Fruit fly (Drosophila melanogaster) whole organism, embryonic: ENCODE results near the gene CG10254.

Experiments
- Bteb2 ChIP-seq: fragments of 200-800 bp; sonication (Bioruptor generic); optimal IDR thresholded peaks from 2 replicates; lab custom pipeline; 2016; ENCODE audit warnings: missing biosample characterization, missing genetic modification characterization
- CG13287 ChIP-seq: fragments of 200-800 bp; sonication (Bioruptor generic); IDR thresholded peaks from 2 replicates; pipeline ENCODE4 v1.3.6; 2022; ENCODE audit warnings: missing biosample characterization, missing genetic modification characterization; ENCODE audit not compliant: partially characterized antibody
- CG14710 ChIP-seq: fragments of 200-800 bp; sonication (Bioruptor generic); optimal IDR thresholded peaks from 3 replicates; lab custom pipeline; 2019; ENCODE audit warnings: missing biosample characterization, mild to moderate bottlenecking, missing genetic modification characterization, moderate library complexity
- CG14965 ChIP-seq: fragments of 200-800 bp; sonication (Bioruptor generic); optimal IDR thresholded peaks from 2 replicates; lab custom pipeline; 2016; ENCODE audit warnings: missing biosample characterization, missing genetic modification characterization, borderline replicate concordance
- CG15073 ChIP-seq: fragments of 200-800 bp; sonication (Bioruptor generic); optimal IDR thresholded peaks from 2 replicates; lab custom pipeline; 2016; ENCODE audit warnings: missing biosample characterization, missing genetic modification characterization
- CG1529 ChIP-seq: fragments of 200-800 bp; sonication (Bioruptor generic); optimal IDR thresholded peaks from 3 replicates; lab custom pipeline; 2018; ENCODE audit warnings: missing biosample characterization, missing genetic modification characterization
- CG1647 ChIP-seq: fragments of 200-800 bp; sonication (Bioruptor generic); optimal IDR thresholded peaks from 3 replicates; lab custom pipeline; 2016; ENCODE audit warnings: missing biosample characterization, missing genetic modification characterization
- CG17802 ChIP-seq: fragments of 200-800 bp; sonication (Bioruptor generic); optimal IDR thresholded peaks from 2 replicates; lab custom pipeline; 2018; ENCODE audit warnings: missing biosample characterization, mild to moderate bottlenecking, missing genetic modification characterization, moderate library complexity
- CG17912 ChIP-seq: fragments of 200-800 bp; sonication (Bioruptor generic); optimal IDR thresholded peaks from 2 replicates; lab custom pipeline; 2018; ENCODE audit warnings: missing biosample characterization, mild to moderate bottlenecking, missing genetic modification characterization
- CG18262 ChIP-seq: fragments of 200-800 bp; optimal IDR thresholded peaks from 3 replicates; lab custom pipeline; 2019; ENCODE audit warnings: missing biosample characterization, mild to moderate bottlenecking, missing genetic modification characterization, moderate library complexity
- CG1832 ChIP-seq: fragments of 200-800 bp; sonication (Bioruptor generic); optimal IDR thresholded peaks from 2 replicates; lab custom pipeline; 2017; ENCODE audit warnings: missing biosample characterization, mild to moderate bottlenecking, missing genetic modification characterization, inconsistent platforms
- CG2129 ChIP-seq: fragments of 200-800 bp; sonication (Bioruptor generic); IDR thresholded peaks from 2 replicates; pipeline ENCODE4 v1.3.6; 2022; ENCODE audit warnings: missing biosample characterization, missing genetic modification characterization; ENCODE audit not compliant: partially characterized antibody
- CG31365 ChIP-seq: fragments of 200-800 bp; sonication (Bioruptor generic); optimal IDR thresholded peaks from 2 replicates; lab custom pipeline; 2018; ENCODE audit warnings: missing biosample characterization, mild to moderate bottlenecking, missing genetic modification characterization
- CG3163 ChIP-seq: fragments of 200-800 bp; sonication (Bioruptor generic); optimal IDR thresholded peaks from 3 replicates; lab custom pipeline; 2016; ENCODE audit warnings: missing biosample characterization, missing genetic modification characterization
- CG5953 ChIP-seq: fragments of 200-800 bp; sonication (Bioruptor generic); IDR thresholded peaks from 2 replicates; pipeline ENCODE4 v1.3.6; 2022; ENCODE audit warnings: missing biosample characterization, missing genetic modification characterization
- CG6175 ChIP-seq: fragments of 200-800 bp; sonication (Bioruptor generic); IDR thresholded peaks from 3 replicates; pipeline ENCODE4 v1.3.6; 2022; ENCODE audit warnings: missing biosample characterization, missing genetic modification characterization
- D19A ChIP-seq: fragments of 200-800 bp; optimal IDR thresholded peaks from 3 replicates; lab custom pipeline; 2019; ENCODE audit warnings: missing biosample characterization, mild to moderate bottlenecking, missing genetic modification characterization, moderate library complexity
- E2f1 ChIP-seq: fragments of 200-800 bp; sonication (Bioruptor generic); IDR thresholded peaks from 2 replicates; pipeline ENCODE4 v1.3.6; 2022; ENCODE audit warnings: missing biosample characterization, missing genetic modification characterization
- Fer1 ChIP-seq: fragments of 200-800 bp; sonication (Bioruptor generic); optimal IDR thresholded peaks from 2 replicates; lab custom pipeline; 2017; ENCODE audit warnings: missing biosample characterization, mild to moderate bottlenecking, missing genetic modification characterization
- GATAe ChIP-seq: fragments of 200-800 bp; sonication (Bioruptor generic); conservative IDR thresholded peaks from 2 replicates; pipeline ENCODE4 v1.3.6; 2022; ENCODE audit warnings: missing biosample characterization, missing genetic modification characterization
- Gsc ChIP-seq: fragments of 200-800 bp; sonication (Bioruptor generic); IDR thresholded peaks from 2 replicates; pipeline ENCODE4 v1.3.6; 2022; ENCODE audit warnings: missing biosample characterization, missing genetic modification characterization
- Hey ChIP-seq: fragments of 200-800 bp; sonication (Bioruptor generic); optimal IDR thresholded peaks from 3 replicates; lab custom pipeline; 2018; ENCODE audit warnings: missing biosample characterization, mild to moderate bottlenecking, missing genetic modification characterization
- HmgD ChIP-seq: fragments of 200-800 bp; sonication (Bioruptor generic); optimal IDR thresholded peaks from 3 replicates; lab custom pipeline; 2016; ENCODE audit warnings: missing biosample characterization, missing genetic modification characterization
- HmgZ ChIP-seq: fragments of 200-800 bp; sonication (Bioruptor generic); optimal IDR thresholded peaks from 2 replicates; lab custom pipeline; 2018; ENCODE audit warnings: missing biosample characterization, mild to moderate bottlenecking, missing genetic modification characterization
- ac ChIP-seq: fragments of 200-800 bp; sonication (Bioruptor generic); optimal IDR thresholded peaks from 3 replicates; lab custom pipeline; 2017; ENCODE audit warnings: missing biosample characterization, mild to moderate bottlenecking, missing genetic modification characterization
- bowl ChIP-seq: fragments of 200-800 bp; sonication (Bioruptor generic); IDR thresholded peaks from 2 replicates; pipeline ENCODE4 v1.3.6; 2022; ENCODE audit warnings: missing biosample characterization, missing genetic modification characterization
- cg ChIP-seq: fragments of 200-800 bp; sonication (Bioruptor generic); optimal IDR thresholded peaks from 3 replicates; lab custom pipeline; 2019; ENCODE audit warnings: missing biosample characterization, mild to moderate bottlenecking, missing genetic modification characterization, moderate library complexity
- dati ChIP-seq: fragments of 200-800 bp; sonication (Bioruptor generic); IDR thresholded peaks from 2 replicates; pipeline ENCODE4 v1.3.6; 2022; ENCODE audit warnings: missing biosample characterization, missing genetic modification characterization
- ems ChIP-seq: fragments of 200-800 bp; sonication (Bioruptor generic); optimal IDR thresholded peaks from 3 replicates; lab custom pipeline; 2016; ENCODE audit warnings: missing biosample characterization, missing genetic modification characterization
- en ChIP-seq: fragments of 200-800 bp; sonication (Bioruptor generic); optimal IDR thresholded peaks from 2 replicates; lab custom pipeline; 2016; ENCODE audit warnings: missing biosample characterization, missing genetic modification characterization
- esg ChIP-seq: fragments of 200-800 bp; sonication (Bioruptor generic); conservative IDR thresholded peaks from 2 replicates; pipeline ENCODE4 v1.3.6; 2022; ENCODE audit warnings: missing biosample characterization, missing genetic modification characterization
- gcm ChIP-seq: fragments of 200-800 bp; sonication (Bioruptor generic); optimal IDR thresholded peaks from 2 replicates; lab custom pipeline; 2019; ENCODE audit warnings: missing biosample characterization, mild to moderate bottlenecking, missing genetic modification characterization, moderate library complexity
- hb ChIP-seq: fragments of 200-800 bp; sonication (Bioruptor generic); IDR thresholded peaks from 3 replicates; pipeline ENCODE4 v1.3.6; 2022; ENCODE audit warnings: missing biosample characterization, missing genetic modification characterization; ENCODE audit not compliant: partially characterized antibody
- hth ChIP-seq: fragments of >200 bp; optimal IDR thresholded peaks from 2 replicates; lab custom pipeline; 2017; ENCODE audit warnings: inconsistent platforms
- insv ChIP-seq, 2 experiments: fragments of 200-800 bp; sonication (Bioruptor generic); optimal IDR thresholded peaks; 3 replicates each; lab custom pipeline; 2016 to 2018; ENCODE audit warnings: missing biosample characterization in 2 of 2, missing genetic modification characterization in 2 of 2
- lab ChIP-seq: fragments of 200-800 bp; sonication (Bioruptor generic); optimal IDR thresholded peaks from 3 replicates; lab custom pipeline; 2017; ENCODE audit warnings: missing biosample characterization, missing genetic modification characterization, mild to moderate bottlenecking, moderate library complexity, missing genetic modification reagents
- mam ChIP-seq: fragments of 200-800 bp; sonication (Bioruptor generic); optimal IDR thresholded peaks from 3 replicates; lab custom pipeline; 2016; ENCODE audit warnings: missing biosample characterization, missing genetic modification characterization
- pfk ChIP-seq: fragments of 200-800 bp; sonication (Bioruptor generic); optimal IDR thresholded peaks from 2 replicates; lab custom pipeline; 2018; ENCODE audit warnings: missing biosample characterization, mild to moderate bottlenecking, missing genetic modification characterization, moderate library complexity
- psq ChIP-seq: fragments of 200-800 bp; sonication (Bioruptor generic); optimal IDR thresholded peaks from 2 replicates; lab custom pipeline; 2017; ENCODE audit warnings: missing biosample characterization, missing genetic modification characterization
- pum ChIP-seq: fragments of 200-800 bp; sonication (Bioruptor generic); optimal IDR thresholded peaks from 2 replicates; lab custom pipeline; 2016; ENCODE audit warnings: missing biosample characterization, missing genetic modification characterization
- run ChIP-seq: fragments of 200-800 bp; sonication (Bioruptor generic); optimal IDR thresholded peaks from 3 replicates; lab custom pipeline; 2018; ENCODE audit warnings: missing biosample characterization, mild to moderate bottlenecking, missing genetic modification characterization
- sd ChIP-seq: fragments of 200-800 bp; sonication (Bioruptor generic); optimal IDR thresholded peaks from 3 replicates; lab custom pipeline; 2018; ENCODE audit warnings: missing biosample characterization, mild to moderate bottlenecking, missing genetic modification characterization, moderate library complexity
- sens ChIP-seq: fragments of 200-800 bp; sonication (Bioruptor generic); peaks from one replicate; lab custom pipeline; 2016; ENCODE audit warnings: missing biosample characterization, missing genetic modification characterization
- ssp ChIP-seq: fragments of 200-800 bp; sonication (Bioruptor generic); IDR thresholded peaks from 2 replicates; pipeline ENCODE4 v1.3.6; 2022; ENCODE audit warnings: missing biosample characterization, missing genetic modification characterization
- toy ChIP-seq: fragments of 200-800 bp; sonication (Bioruptor generic); IDR thresholded peaks from 2 replicates; pipeline ENCODE4 v1.3.6; 2022; ENCODE audit warnings: missing biosample characterization, missing genetic modification characterization
- twi ChIP-seq: fragments of 200-800 bp; optimal IDR thresholded peaks from 2 replicates; lab custom pipeline; 2019; ENCODE audit warnings: missing biosample characterization, mild to moderate bottlenecking, missing genetic modification characterization, moderate library complexity
- vvl ChIP-seq: fragments of 200-800 bp; sonication (Bioruptor generic); IDR thresholded peaks from 2 replicates; pipeline ENCODE4 v1.3.6; 2022; ENCODE audit warnings: missing biosample characterization, missing genetic modification characterization
- z ChIP-seq: fragments of 200-800 bp; sonication (Bioruptor generic); IDR thresholded peaks from 3 replicates; pipeline ENCODE4 v1.3.6; 2022; ENCODE audit warnings: missing biosample characterization, missing genetic modification characterization
- zen2 ChIP-seq: fragments of 200-800 bp; sonication (Bioruptor generic); IDR thresholded peaks from 3 replicates; pipeline ENCODE4 v1.3.6; 2022; ENCODE audit warnings: missing biosample characterization, missing genetic modification characterization; ENCODE audit not compliant: partially characterized antibody

CG10254 gene

dm6 chr3R:23669401-23670216 lies 25.2 kb downstream of the CG10254 start, which contains the start of gene CG31145:
CG31145 (minus strand) TSS chr3R:23669659.
- TF ChIP-seq insv (GFP tag; optimal IDR thresholded peaks at IDR 0.05; lab: Kevin White, UChicago) = peak; percentile 76 to 83
- TF ChIP-seq esg (GFP tag; lab: Robert Waterston, UW) = peak; percentile 99
- peak; percentile 97 for TF ChIP-seq psq (GFP tag; lab: Kevin White, UChicago)
- TF ChIP-seq E2f1 (GFP tag; lab: Robert Waterston, UW) = peak; percentile 99
- TF ChIP-seq CG15073 (GFP tag; lab: Kevin White, UChicago) = peak; percentile 90
- peak; percentile 99 for TF ChIP-seq CG18262
- TF ChIP-seq sd (tag; lab: Kevin White, UChicago) = peak; percentile 98
- peak; percentile 99 for TF ChIP-seq ems (GFP tag; lab: Kevin White, UChicago)
- TF ChIP-seq GATAe (GFP tag; lab: Robert Waterston, UW) = peak; percentile 99
- no peak for TF ChIP-seq CG2129 (GFP tag; lab: Robert Waterston, UW)
- peak; percentile 98 for TF ChIP-seq CG6175 (GFP tag; lab: Robert Waterston, UW)
- TF ChIP-seq dati = peak; percentile 94
- TF ChIP-seq bowl (GFP tag; lab: Robert Waterston, UW) = peak; percentile 95
- TF ChIP-seq CG1832 (GFP tag; lab: Kevin White, UChicago) = no peak
- peak; percentile 58; the same call in 1 of the 3 replicates for TF ChIP-seq hb (GFP tag; lab: Robert Waterston, UW)
- peak; percentile 96 for TF ChIP-seq Hey
- TF ChIP-seq z (GFP tag; lab: Robert Waterston, UW) = peak; percentile 73; the same call in 2 of the 3 replicates
- TF ChIP-seq zen2 (GFP tag; lab: Robert Waterston, UW) = no peak
- TF ChIP-seq toy = peak; percentile 97
- peak; percentile 49 for TF ChIP-seq cg
- peak; percentile 88 for TF ChIP-seq CG17912 (GFP tag; lab: Kevin White, UChicago)
- peak; percentile 99 for TF ChIP-seq CG1529 (GFP tag; lab: Kevin White, UChicago)
- peak; percentile 100 for TF ChIP-seq mam (GFP tag; lab: Kevin White, UChicago)
- TF ChIP-seq Fer1 = peak; percentile 100
- peak; percentile 7; the same call in 1 of the 2 replicates for TF ChIP-seq CG13287 (GFP tag; lab: Robert Waterston, UW)
- TF ChIP-seq vvl (GFP tag; lab: Robert Waterston, UW) = peak; percentile 99
- peak; percentile 100 for TF ChIP-seq Bteb2
- peak; percentile 99 for TF ChIP-seq gcm (GFP tag; lab: Kevin White, UChicago)
- TF ChIP-seq CG3163 = peak; percentile 95
- TF ChIP-seq D19A (tag; lab: Kevin White, UChicago) = peak; percentile 98
- peak; percentile 47 for TF ChIP-seq pfk (GFP tag; lab: Kevin White, UChicago)
- peak; percentile 98 for TF ChIP-seq twi (tag; lab: Kevin White, UChicago)
- TF ChIP-seq HmgD (GFP tag; lab: Kevin White, UChicago) = peak; percentile 99
- peak; percentile 94 for TF ChIP-seq CG17802 (tag; lab: Kevin White, UChicago)
- peak; percentile 92 for TF ChIP-seq CG31365 (tag; lab: Kevin White, UChicago)
- peak; percentile 98 for TF ChIP-seq CG14710 (tag; lab: Kevin White, UChicago)
- TF ChIP-seq CG14965 = peak; percentile 92
- TF ChIP-seq hth (lab: Kevin White, UChicago) = no peak
- peak; percentile 100 for TF ChIP-seq lab
- peak; percentile 99 for TF ChIP-seq en
- TF ChIP-seq Gsc = no peak
- TF ChIP-seq pum (GFP tag; lab: Kevin White, UChicago) = peak; percentile 100
- TF ChIP-seq sens = peak; percentile 100
- peak; percentile 99 for TF ChIP-seq run
- TF ChIP-seq CG1647 (GFP tag; lab: Kevin White, UChicago) = peak; percentile 99
- TF ChIP-seq HmgZ (tag; lab: Kevin White, UChicago) = peak; percentile 100
- TF ChIP-seq ac (GFP tag; lab: Kevin White, UChicago) = peak; percentile 96
- TF ChIP-seq ssp (GFP tag; lab: Robert Waterston, UW) = peak; percentile 95
- TF ChIP-seq CG5953 (GFP tag; lab: Robert Waterston, UW) = peak; percentile 98
